Fruit fly (Drosophila melanogaster) whole organism, embryonic: ENCODE results near the gene ph-d.
A peak's percentile ranks its signal among the peaks of the same experiment; 100 is the strongest.

Experiments used
- Ada2b ChIP-seq: fragments of 200-800 bp; sonication (Bioruptor generic); IDR thresholded peaks from 2 replicates; pipeline ENCODE4 v1.3.6; 2022; ENCODE audit warnings: missing biosample characterization, missing genetic modification characterization
- Bdp1 ChIP-seq: fragments of 200-800 bp; sonication (Bioruptor generic); optimal IDR thresholded peaks from 3 replicates; lab custom pipeline; 2016; ENCODE audit warnings: missing biosample characterization, missing genetic modification characterization
- C15 ChIP-seq: fragments of 200-800 bp; sonication (Bioruptor generic); IDR thresholded peaks from 3 replicates; pipeline ENCODE4 v1.3.6; 2022; ENCODE audit warnings: missing biosample characterization, missing genetic modification characterization
- CG10543 ChIP-seq: fragments of 200-800 bp; sonication (Bioruptor generic); optimal IDR thresholded peaks from 3 replicates; lab custom pipeline; 2017; ENCODE audit warnings: missing biosample characterization, mild to moderate bottlenecking, missing genetic modification characterization, moderate library complexity
- CG10979 ChIP-seq: fragments of 200-800 bp; sonication (Bioruptor generic); optimal IDR thresholded peaks from 2 replicates; lab custom pipeline; 2018; ENCODE audit warnings: missing biosample characterization, mild to moderate bottlenecking, missing genetic modification characterization, moderate library complexity
- CG11247 ChIP-seq: fragments of 200-800 bp; sonication (Bioruptor generic); IDR thresholded peaks from 2 replicates; pipeline ENCODE4 v1.3.6; 2022; ENCODE audit warnings: missing biosample characterization, missing genetic modification characterization
- CG12071 ChIP-seq: fragments of 200-800 bp; sonication (Bioruptor generic); optimal IDR thresholded peaks from 3 replicates; lab custom pipeline; 2018; ENCODE audit warnings: missing biosample characterization, mild to moderate bottlenecking, missing genetic modification characterization
- CG12299 ChIP-seq: fragments of 200-800 bp; sonication (Bioruptor generic); optimal IDR thresholded peaks from 2 replicates; lab custom pipeline; 2018; ENCODE audit warnings: missing biosample characterization, mild to moderate bottlenecking, missing genetic modification characterization
- CG12659 ChIP-seq: fragments of 200-800 bp; sonication (Bioruptor generic); optimal IDR thresholded peaks from 3 replicates; lab custom pipeline; 2017; ENCODE audit warnings: mild to moderate bottlenecking, missing biosample characterization, missing genetic modification reagents, missing genetic modification characterization
- CG14050 ChIP-seq: fragments of 200-800 bp; sonication (Bioruptor generic); IDR thresholded peaks from 3 replicates; pipeline ENCODE4 v1.3.6; 2022; ENCODE audit warnings: missing biosample characterization, missing genetic modification characterization
- CG14441 ChIP-seq: fragments of 200-800 bp; sonication (Bioruptor generic); IDR thresholded peaks from 2 replicates; pipeline ENCODE4 v1.3.6; 2022; ENCODE audit warnings: missing biosample characterization, missing genetic modification characterization
- CG15514 ChIP-seq: fragments of 200-800 bp; sonication (Bioruptor generic); optimal IDR thresholded peaks from 3 replicates; lab custom pipeline; 2017; ENCODE audit warnings: missing biosample characterization, missing genetic modification characterization, mild to moderate bottlenecking, moderate library complexity, missing genetic modification reagents
- CG15696 ChIP-seq: fragments of 200-800 bp; sonication (Bioruptor generic); optimal IDR thresholded peaks from 2 replicates; lab custom pipeline; 2019; ENCODE audit warnings: missing biosample characterization, mild to moderate bottlenecking, missing genetic modification characterization, moderate library complexity
- CG18476 ChIP-seq: fragments of 200-800 bp; sonication (Bioruptor generic); optimal IDR thresholded peaks from 2 replicates; lab custom pipeline; 2016; ENCODE audit warnings: missing biosample characterization, mild to moderate bottlenecking, missing genetic modification characterization
- CG2712 ChIP-seq: fragments of 200-800 bp; optimal IDR thresholded peaks from 3 replicates; lab custom pipeline; 2019; ENCODE audit warnings: missing biosample characterization, mild to moderate bottlenecking, missing genetic modification characterization, moderate library complexity
- CG3065 ChIP-seq: fragments of 200-800 bp; sonication (Bioruptor generic); optimal IDR thresholded peaks from 2 replicates; lab custom pipeline; 2016; ENCODE audit warnings: missing biosample characterization, missing genetic modification characterization
- CG3847 ChIP-seq: fragments of 200-800 bp; sonication (Bioruptor generic); IDR thresholded peaks from 2 replicates; pipeline ENCODE4 v1.3.6; 2022; ENCODE audit warnings: missing biosample characterization, missing genetic modification characterization
- CG4282 ChIP-seq: fragments of 200-800 bp; sonication (Bioruptor generic); optimal IDR thresholded peaks from 2 replicates; lab custom pipeline; 2016; ENCODE audit warnings: missing biosample characterization, missing genetic modification characterization
- CG5180 ChIP-seq: fragments of 200-800 bp; sonication (Bioruptor generic); optimal IDR thresholded peaks from 3 replicates; lab custom pipeline; 2017; ENCODE audit warnings: missing biosample characterization, missing genetic modification characterization, mild to moderate bottlenecking, moderate library complexity, missing genetic modification reagents
- CG6254 ChIP-seq: fragments of 200-800 bp; sonication (Bioruptor generic); optimal IDR thresholded peaks from 3 replicates; lab custom pipeline; 2017; ENCODE audit warnings: mild to moderate bottlenecking, missing biosample characterization, missing genetic modification reagents, missing genetic modification characterization
- CG6813 ChIP-seq: fragments of 200-800 bp; sonication (Bioruptor generic); optimal IDR thresholded peaks from 2 replicates; lab custom pipeline; 2017; ENCODE audit warnings: missing biosample characterization, missing genetic modification characterization, mild to moderate bottlenecking, moderate library complexity, missing genetic modification reagents
- CG7271 ChIP-seq: fragments of 200-800 bp; sonication (Bioruptor generic); optimal IDR thresholded peaks from 2 replicates; lab custom pipeline; 2018; ENCODE audit warnings: missing biosample characterization, mild to moderate bottlenecking, missing genetic modification characterization, moderate library complexity
- Camta ChIP-seq: fragments of 200-800 bp; sonication (Bioruptor generic); optimal IDR thresholded peaks from 2 replicates; lab custom pipeline; 2016; ENCODE audit warnings: missing biosample characterization, missing genetic modification characterization
- Dad ChIP-seq: fragments of 200-800 bp; sonication (Bioruptor generic); optimal IDR thresholded peaks from 3 replicates; lab custom pipeline; 2016; ENCODE audit warnings: missing biosample characterization, missing genetic modification characterization
- MTF-1 ChIP-seq: fragments of 200-800 bp; sonication (Bioruptor generic); optimal IDR thresholded peaks from 2 replicates; lab custom pipeline; 2018; ENCODE audit warnings: missing biosample characterization, mild to moderate bottlenecking, missing genetic modification characterization, borderline replicate concordance
- Oaz ChIP-seq: fragments of 200-800 bp; sonication (Bioruptor generic); IDR thresholded peaks from 2 replicates; pipeline ENCODE4 v1.3.6; 2022; ENCODE audit warnings: missing biosample characterization, missing genetic modification characterization
- ab ChIP-seq: fragments of 200-800 bp; sonication (Bioruptor generic); optimal IDR thresholded peaks from 2 replicates; lab custom pipeline; 2016; ENCODE audit warnings: missing biosample characterization, missing genetic modification characterization
- abd-A ChIP-seq: fragments of 200-800 bp; sonication (Bioruptor generic); optimal IDR thresholded peaks from 3 replicates; lab custom pipeline; 2019; ENCODE audit warnings: missing biosample characterization, mild to moderate bottlenecking, missing genetic modification characterization, moderate library complexity
- az2 ChIP-seq: fragments of 200-800 bp; sonication (Bioruptor generic); optimal IDR thresholded peaks from 3 replicates; lab custom pipeline; 2016; ENCODE audit warnings: missing biosample characterization, missing genetic modification characterization
- bbx ChIP-seq: fragments of 200-800 bp; sonication (Bioruptor generic); IDR thresholded peaks from 2 replicates; pipeline ENCODE4 v1.3.6; 2022; ENCODE audit warnings: missing biosample characterization, missing genetic modification characterization; ENCODE audit not compliant: partially characterized antibody
- bowl ChIP-seq: fragments of 200-800 bp; sonication (Bioruptor generic); IDR thresholded peaks from 2 replicates; pipeline ENCODE4 v1.3.6; 2022; ENCODE audit warnings: missing biosample characterization, missing genetic modification characterization
- ci ChIP-seq: fragments of 200-800 bp; sonication (Bioruptor generic); IDR thresholded peaks from 3 replicates; pipeline ENCODE4 v1.3.6; 2022; ENCODE audit warnings: missing biosample characterization, missing genetic modification characterization
- dimm ChIP-seq: fragments of 200-800 bp; sonication (Bioruptor generic); IDR thresholded peaks from 2 replicates; pipeline ENCODE4 v1.3.6; 2022; ENCODE audit warnings: missing biosample characterization, missing genetic modification characterization
- ewg ChIP-seq: fragments of 200-800 bp; sonication (Bioruptor generic); optimal IDR thresholded peaks from 3 replicates; lab custom pipeline; 2017; ENCODE audit warnings: mild to moderate bottlenecking, missing biosample characterization, missing genetic modification reagents, missing genetic modification characterization
- fd102C ChIP-seq: fragments of 200-800 bp; sonication (Bioruptor generic); optimal IDR thresholded peaks from 2 replicates; lab custom pipeline; 2018; ENCODE audit warnings: missing biosample characterization, mild to moderate bottlenecking, missing genetic modification characterization, moderate library complexity
- knrl ChIP-seq: fragments of 200-800 bp; sonication (Bioruptor generic); IDR thresholded peaks from 3 replicates; pipeline ENCODE4 v1.3.6; 2022; ENCODE audit warnings: missing biosample characterization, missing genetic modification characterization; ENCODE audit not compliant: partially characterized antibody
- maf-S ChIP-seq: fragments of 200-800 bp; sonication (Bioruptor generic); optimal IDR thresholded peaks from 2 replicates; lab custom pipeline; 2016; ENCODE audit warnings: missing biosample characterization, missing genetic modification characterization
- mirr ChIP-seq: fragments of 200-800 bp; sonication (Bioruptor generic); optimal IDR thresholded peaks from 3 replicates; lab custom pipeline; 2018; ENCODE audit warnings: missing biosample characterization, mild to moderate bottlenecking, missing genetic modification characterization
- mld ChIP-seq: fragments of 200-800 bp; sonication (Bioruptor generic); IDR thresholded peaks from 3 replicates; pipeline ENCODE4 v1.3.6; 2022; ENCODE audit warnings: missing biosample characterization, missing genetic modification characterization; ENCODE audit not compliant: partially characterized antibody
- nom ChIP-seq: fragments of 200-800 bp; sonication (Bioruptor generic); optimal IDR thresholded peaks from 2 replicates; lab custom pipeline; 2017; ENCODE audit warnings: missing biosample characterization, missing genetic modification characterization, mild to moderate bottlenecking, moderate library complexity, missing genetic modification reagents
- pb ChIP-seq: fragments of 200-800 bp; sonication (Bioruptor generic); optimal IDR thresholded peaks from 3 replicates; lab custom pipeline; 2016; ENCODE audit warnings: missing biosample characterization, missing genetic modification characterization
- psq ChIP-seq: fragments of 200-800 bp; sonication (Bioruptor generic); optimal IDR thresholded peaks from 2 replicates; lab custom pipeline; 2017; ENCODE audit warnings: missing biosample characterization, missing genetic modification characterization
- ranshi ChIP-seq: fragments of 200-800 bp; sonication (Bioruptor generic); IDR thresholded peaks from 2 replicates; pipeline ENCODE4 v1.3.6; 2022; ENCODE audit warnings: missing biosample characterization, missing genetic modification characterization
- slp2 ChIP-seq: fragments of 200-800 bp; sonication (Bioruptor generic); optimal IDR thresholded peaks from 2 replicates; lab custom pipeline; 2016; ENCODE audit warnings: missing biosample characterization, missing genetic modification characterization
- tup ChIP-seq: fragments of 200-800 bp; sonication (Bioruptor generic); optimal IDR thresholded peaks from 2 replicates; lab custom pipeline; 2016; ENCODE audit warnings: missing biosample characterization, mild to moderate bottlenecking, missing genetic modification characterization, moderate library complexity
- usp ChIP-seq: fragments of >200 bp; optimal IDR thresholded peaks from 2 replicates; lab custom pipeline; 2017; ENCODE audit warnings: missing biosample characterization, missing genetic modification characterization
- zen2 ChIP-seq: fragments of 200-800 bp; sonication (Bioruptor generic); IDR thresholded peaks from 3 replicates; pipeline ENCODE4 v1.3.6; 2022; ENCODE audit warnings: missing biosample characterization, missing genetic modification characterization; ENCODE audit not compliant: partially characterized antibody
- zfh2 ChIP-seq: fragments of 200-800 bp; sonication (Bioruptor generic); optimal IDR thresholded peaks from 2 replicates; lab custom pipeline; 2016; ENCODE audit warnings: missing biosample characterization, missing genetic modification characterization

ph-d gene

dm6 chrX:2134965-2135758 is 12.1 kb upstream of the ph-d start (continued):
- peak; percentile 84 for TF ChIP-seq CG12071 (GFP tag; lab: Kevin White, UChicago)
- TF ChIP-seq C15 (GFP tag; lab: Robert Waterston, UW) = peak; percentile 75; the same call in 2 of the 3 replicates
- peak; percentile 64 for TF ChIP-seq zfh2
- TF ChIP-seq CG14441 (GFP tag; lab: Robert Waterston, UW) = peak; percentile 90
- TF ChIP-seq Bdp1 (GFP tag; lab: Kevin White, UChicago) = peak; percentile 67
- peak; percentile 63 for TF ChIP-seq nom (GFP tag; lab: Kevin White, UChicago)
- peak; percentile 43; the same call in 1 of the 2 replicates for TF ChIP-seq bowl (GFP tag; lab: Robert Waterston, UW)
- peak; percentile 83 for TF ChIP-seq MTF-1
- no peak for TF ChIP-seq usp (GFP tag; lab: Kevin White, UChicago)
- TF ChIP-seq ci (GFP tag; lab: Robert Waterston, UW) = peak; percentile 87
- TF ChIP-seq ab = peak; percentile 14
- peak; percentile 75 for TF ChIP-seq mirr (GFP tag; lab: Kevin White, UChicago)
- peak; percentile 93 for TF ChIP-seq CG12659
- TF ChIP-seq dimm (GFP tag; lab: Robert Waterston, UW) = peak; percentile 42; the same call in 1 of the 2 replicates
- peak; percentile 88 for TF ChIP-seq CG12299 (tag; lab: Kevin White, UChicago)
- peak; percentile 43 for TF ChIP-seq CG3065 (GFP tag; lab: Kevin White, UChicago)
- TF ChIP-seq fd102C (GFP tag; lab: Kevin White, UChicago) = peak; percentile 63
- TF ChIP-seq Camta (GFP tag; lab: Kevin White, UChicago) = peak; percentile 88
- TF ChIP-seq Dad (GFP tag; lab: Kevin White, UChicago) = peak; percentile 76
- TF ChIP-seq ranshi (GFP tag; lab: Robert Waterston, UW) = peak; percentile 81
- peak; percentile 84 for TF ChIP-seq CG15514 (GFP tag; lab: Kevin White, UChicago)
- TF ChIP-seq CG10979 = peak; percentile 90
- peak; percentile 68 for TF ChIP-seq ewg (GFP tag; lab: Kevin White, UChicago)
- TF ChIP-seq knrl = no peak; the same call in 2 of the 3 replicates
- peak; percentile 24 for TF ChIP-seq CG4282 (GFP tag; lab: Kevin White, UChicago)
- TF ChIP-seq Ada2b = peak; percentile 90
- TF ChIP-seq CG10543 (GFP tag; lab: Kevin White, UChicago) = peak; percentile 96
- TF ChIP-seq CG2712 (tag; lab: Kevin White, UChicago) = peak; percentile 93
- peak; percentile 77 for TF ChIP-seq abd-A
- peak; percentile 79 for TF ChIP-seq CG14050 (GFP tag; lab: Robert Waterston, UW)
- peak; percentile 78 for TF ChIP-seq CG6254 (GFP tag; lab: Kevin White, UChicago)
- TF ChIP-seq az2 (GFP tag; lab: Kevin White, UChicago) = peak; percentile 85
- peak; percentile 89 for TF ChIP-seq CG18476
- peak; percentile 56 for TF ChIP-seq psq (GFP tag; lab: Kevin White, UChicago)
- TF ChIP-seq Oaz (GFP tag; lab: Robert Waterston, UW) = peak; percentile 76
- peak; percentile 16 for TF ChIP-seq CG7271
- TF ChIP-seq CG6813 (GFP tag; lab: Kevin White, UChicago) = peak; percentile 87
- TF ChIP-seq bbx (GFP tag; lab: Robert Waterston, UW) = no peak
- peak; percentile 61 for TF ChIP-seq tup (GFP tag; lab: Kevin White, UChicago)
- peak; percentile 76 for TF ChIP-seq maf-S
- TF ChIP-seq CG3847 (GFP tag; lab: Robert Waterston, UW) = peak; percentile 83
- peak; percentile 65 for TF ChIP-seq slp2 (GFP tag; lab: Kevin White, UChicago)
- peak; percentile 92 for TF ChIP-seq CG15696 (tag; lab: Kevin White, UChicago)
- TF ChIP-seq CG11247 (GFP tag; lab: Robert Waterston, UW) = peak; percentile 78
- no peak for TF ChIP-seq mld (GFP tag; lab: Robert Waterston, UW)
- TF ChIP-seq CG5180 (GFP tag; lab: Kevin White, UChicago) = peak; percentile 81
- peak; percentile 54 for TF ChIP-seq pb (GFP tag; lab: Kevin White, UChicago)
- TF ChIP-seq zen2 (GFP tag; lab: Robert Waterston, UW) = no peak
